Fruit fly (Drosophila melanogaster): ENCODE results near the gene Hand.

Gene Hand

dm6 chr2L:10334854-10335277 is 39.7 kb upstream of the Hand start:
- peak; percentile 59 for TF ChIP-seq Clk (GFP tag; optimal IDR thresholded peaks at IDR 0.05)
- TF ChIP-seq tj (GFP tag; optimal IDR thresholded peaks at IDR 0.05): peak; percentile 73
- TF ChIP-seq CG14711 (tag; optimal IDR thresholded peaks at IDR 0.05): peak; percentile 43
- peak; percentile 45 for TF ChIP-seq ovo (GFP tag; optimal IDR thresholded peaks at IDR 0.05)
- TF ChIP-seq cnc (optimal IDR thresholded peaks at IDR 0.05): no peak
- TF ChIP-seq Hr96 (GFP tag; optimal IDR thresholded peaks at IDR 0.05): no peak
- TF ChIP-seq CG33017 (tag; optimal IDR thresholded peaks at IDR 0.05): peak; percentile 56
- no peak for TF ChIP-seq CG5204 (GFP tag; optimal IDR thresholded peaks at IDR 0.05)
- peak; percentile 87 for TF ChIP-seq cic (GFP tag; optimal IDR thresholded peaks at IDR 0.05)
- TF ChIP-seq kay (GFP tag; ENCODE audit: borderline replicate concordance): peak; percentile 98
- peak; percentile 68 for TF ChIP-seq CG11617 (GFP tag; optimal IDR thresholded peaks at IDR 0.05)
- TF ChIP-seq CG1620 (GFP tag; optimal IDR thresholded peaks at IDR 0.05): peak; percentile 28
- TF ChIP-seq pad (GFP tag; optimal IDR thresholded peaks at IDR 0.05): peak; percentile 44
- peak; percentile 62 for TF ChIP-seq bab1 (GFP tag; optimal IDR thresholded peaks at IDR 0.05)
- TF ChIP-seq Crg-1 (GFP tag; optimal IDR thresholded peaks at IDR 0.05): peak; percentile 61
- peak; percentile 85 for TF ChIP-seq CG12768 (GFP tag; optimal IDR thresholded peaks at IDR 0.05)
- no peak for TF ChIP-seq toe (GFP tag; optimal IDR thresholded peaks at IDR 0.05)
- peak; percentile 85 for TF ChIP-seq Mnt (GFP tag; optimal IDR thresholded peaks at IDR 0.05)
- TF ChIP-seq CG7101 (tag; optimal IDR thresholded peaks at IDR 0.05): peak; percentile 55
- peak; percentile 62 for TF ChIP-seq CG7045 (GFP tag; optimal IDR thresholded peaks at IDR 0.05)

DNA sequence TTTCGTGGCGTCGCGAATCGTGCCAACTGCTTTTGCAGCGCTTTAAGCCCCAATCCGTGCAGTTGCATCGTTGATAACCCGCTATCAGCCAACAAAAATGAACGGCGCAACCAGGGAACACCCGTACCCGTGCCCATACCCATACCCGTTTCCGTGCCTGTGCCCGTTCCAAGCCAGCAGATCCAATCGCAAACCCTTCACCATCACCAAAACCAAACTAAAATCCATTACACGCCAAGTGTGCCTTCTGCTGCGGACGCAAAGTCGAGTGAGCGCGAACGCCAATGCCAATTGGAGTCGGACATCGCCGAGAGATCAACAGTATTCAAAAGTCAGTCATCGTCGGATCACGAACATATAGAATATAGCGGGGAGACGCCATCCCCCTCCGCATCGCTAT is 39.0 kb upstream of the Hand start:
- TF ChIP-seq Mnt (GFP tag; optimal IDR thresholded peaks at IDR 0.05): no peak
- no peak for TF ChIP-seq toe (GFP tag; optimal IDR thresholded peaks at IDR 0.05)
- no peak for TF ChIP-seq cnc (optimal IDR thresholded peaks at IDR 0.05)
- TF ChIP-seq CG14711 (tag; optimal IDR thresholded peaks at IDR 0.05): no peak
- no peak for TF ChIP-seq bab1 (GFP tag; optimal IDR thresholded peaks at IDR 0.05)
- TF ChIP-seq Crg-1 (GFP tag; optimal IDR thresholded peaks at IDR 0.05): no peak
- no peak for TF ChIP-seq CG33017 (tag; optimal IDR thresholded peaks at IDR 0.05)
- TF ChIP-seq tj (GFP tag; optimal IDR thresholded peaks at IDR 0.05): no peak
- TF ChIP-seq CG7045 (GFP tag; optimal IDR thresholded peaks at IDR 0.05): no peak
- no peak for TF ChIP-seq CG11617 (GFP tag; optimal IDR thresholded peaks at IDR 0.05)
- no peak for TF ChIP-seq Clk (GFP tag; optimal IDR thresholded peaks at IDR 0.05)

dm6 chr2L:10333091-10333991 is 38.2 kb upstream of the Hand start, which contains the start of gene GATAd:
Gene GATAd, plus strand, starts transcription at chr2L:10333734.
- TF ChIP-seq Mnt (GFP tag; optimal IDR thresholded peaks at IDR 0.05) (peak; percentile 23), cic (GFP tag; optimal IDR thresholded peaks at IDR 0.05) (no peak), CG33017 (tag; optimal IDR thresholded peaks at IDR 0.05) (peak; percentile 30), bab1 (GFP tag; optimal IDR thresholded peaks at IDR 0.05) (peak; percentile 41), CG5204 (GFP tag; optimal IDR thresholded peaks at IDR 0.05) (no peak), CG12768 (GFP tag; optimal IDR thresholded peaks at IDR 0.05) (peak; percentile 15), kay (GFP tag; ENCODE audit: borderline replicate concordance) (peak; percentile 98), CG7101 (tag; optimal IDR thresholded peaks at IDR 0.05) (peak; percentile 8), CG1620 (GFP tag; optimal IDR thresholded peaks at IDR 0.05) (no peak), toe (GFP tag; optimal IDR thresholded peaks at IDR 0.05) (no peak), Hr96 (GFP tag; optimal IDR thresholded peaks at IDR 0.05) (no peak), CG14711 (tag; optimal IDR thresholded peaks at IDR 0.05) (no peak), ovo (GFP tag; optimal IDR thresholded peaks at IDR 0.05) (no peak), CG7045 (GFP tag; optimal IDR thresholded peaks at IDR 0.05) (no peak), pad (GFP tag; optimal IDR thresholded peaks at IDR 0.05) (peak; percentile 38)

DNA sequence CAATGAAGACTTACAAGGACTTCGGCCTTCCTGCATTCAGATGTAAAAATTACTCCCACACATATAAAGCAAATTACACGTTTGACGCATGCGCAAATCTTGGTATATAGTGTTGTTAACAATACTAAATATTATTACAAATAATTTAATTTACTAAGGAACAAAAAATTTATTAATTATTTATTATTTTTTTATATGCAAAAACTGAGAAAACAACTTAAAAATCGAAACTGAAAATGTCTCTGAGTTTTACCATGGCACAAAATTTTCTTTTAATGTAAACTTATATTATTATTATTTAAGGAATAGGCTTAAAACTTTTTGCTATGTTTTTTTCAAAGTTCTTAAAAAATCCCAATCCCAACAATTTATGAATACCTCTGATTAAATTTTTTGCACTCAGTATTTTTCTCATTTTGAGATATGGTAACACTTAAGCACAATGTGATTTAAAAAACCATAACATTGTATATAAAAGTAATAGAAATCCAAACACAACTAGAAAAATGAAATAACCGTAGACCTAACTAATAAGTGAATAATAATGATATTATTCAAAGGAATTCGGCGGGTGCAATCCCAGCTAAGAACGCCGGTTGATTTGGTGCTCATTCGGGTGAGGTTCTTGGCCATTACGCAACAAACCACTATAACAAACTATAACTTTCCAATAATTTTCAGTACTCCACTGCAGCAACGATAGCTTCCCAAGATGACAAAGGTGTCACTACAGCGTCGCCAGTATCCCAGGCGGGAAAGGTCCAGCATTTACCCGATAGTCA is 36.1 kb upstream of the Hand start, which contains the start of the genes Schip1 and Cox10:
Gene Schip1 (minus strand): TSS at position 51 of the 782 bp plus-strand sequence.
Gene Cox10 (plus strand): TSS at position 406 of the 782 bp plus-strand sequence.
- peak; percentile 40 for TF ChIP-seq CG33017 (tag; optimal IDR thresholded peaks at IDR 0.05)
- peak; percentile 44 for TF ChIP-seq CG7101 (tag; optimal IDR thresholded peaks at IDR 0.05)
- peak; percentile 26 for TF ChIP-seq CG14711 (tag; optimal IDR thresholded peaks at IDR 0.05)
- peak; percentile 10 for TF ChIP-seq Mnt (GFP tag; optimal IDR thresholded peaks at IDR 0.05)
- TF ChIP-seq kay (GFP tag; ENCODE audit: borderline replicate concordance): peak; percentile 0
- no peak for TF ChIP-seq pad (GFP tag; optimal IDR thresholded peaks at IDR 0.05)
- TF ChIP-seq cic (GFP tag; optimal IDR thresholded peaks at IDR 0.05): no peak

dm6 chr2L:10327790-10328189 is 32.6 kb upstream of the Hand start, which contains the start of gene RnrL:
Gene RnrL, minus strand, starts transcription at chr2L:10327943.
- TF ChIP-seq cic (GFP tag; optimal IDR thresholded peaks at IDR 0.05) (no peak), kay (GFP tag; ENCODE audit: borderline replicate concordance) (peak; percentile 82), Crg-1 (GFP tag; optimal IDR thresholded peaks at IDR 0.05) (no peak)
